Worm (Caenorhabditis elegans): ENCODE data around the gene smrd-1.

DNA sequence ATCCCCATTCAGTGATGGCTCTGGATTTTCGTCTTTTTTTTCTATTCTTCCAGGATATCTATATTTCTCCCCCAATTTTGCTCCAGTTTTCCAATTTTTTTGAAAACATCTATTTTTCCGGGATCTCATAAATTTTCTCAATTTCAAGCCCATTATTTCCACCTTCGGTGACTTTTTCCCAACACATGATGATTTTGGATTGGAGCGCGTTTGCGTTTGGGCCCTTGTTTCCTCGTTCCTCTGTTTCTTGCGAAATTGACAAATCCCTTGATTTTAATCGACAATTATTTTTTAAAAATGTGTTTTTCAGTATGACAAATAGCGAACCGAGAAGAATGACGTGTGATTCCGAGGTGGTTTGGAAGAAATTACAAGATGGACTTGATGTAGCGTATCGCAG is 35.1 kb upstream of the smrd-1 start, which contains the start of gene cul-1:
- TF ChIP-seq nhr-76 (tag; optimal IDR thresholded peaks at IDR 0.05) (no peak), ceh-82 (tag; optimal IDR thresholded peaks at IDR 0.05) (no peak), ceh-28 (tag; optimal IDR thresholded peaks at IDR 0.05) (no peak), nhr-77 (tag; optimal IDR thresholded peaks at IDR 0.05) (no peak), mdl-1 (tag; optimal IDR thresholded peaks at IDR 0.05) (no peak)
